Fruit fly (Drosophila melanogaster): ENCODE results near the gene tal-1A.
A peak's percentile ranks its signal among the peaks of the same experiment; 100 is the strongest.

tal-1A gene

dm6 chr3R:13845250-13845699, 32.4 kb downstream of the tal-1A start:
- peak; percentile 69 for TF ChIP-seq Pif1A (GFP tag; optimal IDR thresholded peaks at IDR 0.05)
- TF ChIP-seq CG14655 (GFP tag; optimal IDR thresholded peaks at IDR 0.05), result peak; percentile 77
- peak; percentile 88 for TF ChIP-seq CG32121 (GFP tag; IDR thresholded peaks at IDR 0.05)
- peak; percentile 66 for TF ChIP-seq CG8301 (tag; optimal IDR thresholded peaks at IDR 0.05)
- peak; percentile 91 for TF ChIP-seq CG4496 (GFP tag; IDR thresholded peaks at IDR 0.05)
- peak; percentile 81 for TF ChIP-seq CG17806 (tag; optimal IDR thresholded peaks at IDR 0.05)
- peak; percentile 50 for TF ChIP-seq D1 (tag; optimal IDR thresholded peaks at IDR 0.05)
- TF ChIP-seq gl (tag; optimal IDR thresholded peaks at IDR 0.05), result peak; percentile 80
- peak; percentile 89 for TF ChIP-seq CG13204 (GFP tag; optimal IDR thresholded peaks at IDR 0.05)
- peak; percentile 92 for TF ChIP-seq CG15710 (tag; optimal IDR thresholded peaks at IDR 0.05)
- peak; percentile 90 for TF ChIP-seq CG34367 (tag; optimal IDR thresholded peaks at IDR 0.05)
- peak; percentile 87 for TF ChIP-seq Ets98B (GFP tag; IDR thresholded peaks at IDR 0.05)
- TF ChIP-seq fd96Ca (GFP tag; IDR thresholded peaks at IDR 0.05), result peak; percentile 89
- TF ChIP-seq CG8159 (tag; optimal IDR thresholded peaks at IDR 0.05), result peak; percentile 87
- TF ChIP-seq rn (GFP tag; IDR thresholded peaks at IDR 0.05), result peak; percentile 74
- peak; percentile 55 for TF ChIP-seq EcR (GFP tag; optimal IDR thresholded peaks at IDR 0.05)
- peak; percentile 90 for TF ChIP-seq CG9948 (tag; optimal IDR thresholded peaks at IDR 0.05)
- no peak for TF ChIP-seq CG10348 (GFP tag; IDR thresholded peaks at IDR 0.05)
- TF ChIP-seq Pif1B (GFP tag; optimal IDR thresholded peaks at IDR 0.05), result peak; percentile 85
- peak; percentile 83 for TF ChIP-seq CG12605 (GFP tag; IDR thresholded peaks at IDR 0.05)
- peak; percentile 76 for TF ChIP-seq Snoo (tag; optimal IDR thresholded peaks at IDR 0.05)

DNA sequence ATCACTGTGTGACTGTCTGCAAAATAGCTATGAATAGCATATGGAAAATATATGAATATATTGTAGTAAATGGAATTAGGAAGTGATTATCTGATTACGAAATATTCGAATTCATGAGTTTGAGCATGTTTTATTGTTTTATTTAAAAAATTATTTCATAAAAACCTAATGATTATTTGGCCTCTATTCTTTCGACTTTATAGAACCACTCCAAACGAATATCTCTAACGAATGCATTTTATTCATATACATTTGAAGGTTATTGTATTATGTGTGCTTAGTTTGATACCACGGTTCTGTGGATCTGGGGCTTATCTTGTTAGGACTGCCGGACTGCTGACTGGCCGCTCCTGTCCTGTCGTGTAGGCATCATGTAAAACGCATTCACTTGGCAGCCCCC, 33.0 kb downstream of the tal-1A start:
- TF ChIP-seq Pif1B (GFP tag; optimal IDR thresholded peaks at IDR 0.05) (peak; percentile 22), rn (GFP tag; IDR thresholded peaks at IDR 0.05) (no peak), CG13204 (GFP tag; optimal IDR thresholded peaks at IDR 0.05) (no peak), D1 (tag; optimal IDR thresholded peaks at IDR 0.05) (peak; percentile 38), CG8159 (tag; optimal IDR thresholded peaks at IDR 0.05) (peak; percentile 74), CG8301 (tag; optimal IDR thresholded peaks at IDR 0.05) (peak; percentile 52), CG9948 (tag; optimal IDR thresholded peaks at IDR 0.05) (peak; percentile 77), Snoo (tag; optimal IDR thresholded peaks at IDR 0.05) (peak; percentile 36), CG15710 (tag; optimal IDR thresholded peaks at IDR 0.05) (peak; percentile 69), CG14655 (GFP tag; optimal IDR thresholded peaks at IDR 0.05) (peak; percentile 73), CG17806 (tag; optimal IDR thresholded peaks at IDR 0.05) (peak; percentile 56), CG12605 (GFP tag; IDR thresholded peaks at IDR 0.05) (no peak), CG32121 (GFP tag; IDR thresholded peaks at IDR 0.05) (no peak), CG34367 (tag; optimal IDR thresholded peaks at IDR 0.05) (peak; percentile 64), fd96Ca (GFP tag; IDR thresholded peaks at IDR 0.05) (no peak)

DNA sequence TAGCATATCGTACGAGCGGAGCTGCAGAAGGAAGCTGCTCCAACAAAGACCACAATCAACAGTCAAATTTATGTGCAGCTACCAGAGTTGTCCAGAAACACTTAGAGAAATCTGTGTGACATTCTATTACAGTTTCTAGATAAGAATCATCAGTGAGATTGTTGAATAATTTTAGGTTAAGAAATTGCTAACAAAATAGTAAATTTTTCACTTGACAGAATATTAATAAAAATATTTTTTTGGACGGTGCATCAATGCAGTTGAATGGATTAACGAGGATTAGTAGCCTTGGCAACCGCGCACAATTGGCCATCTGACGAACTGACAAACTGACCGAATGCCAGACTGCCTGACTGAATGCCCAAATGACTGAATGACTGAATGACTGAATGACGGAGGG, 34.4 kb downstream of the tal-1A start:
- TF ChIP-seq gl (tag; optimal IDR thresholded peaks at IDR 0.05), result no peak
- TF ChIP-seq Pif1A (GFP tag; optimal IDR thresholded peaks at IDR 0.05), result peak; percentile 27
- TF ChIP-seq D1 (tag; optimal IDR thresholded peaks at IDR 0.05), result no peak
- no peak for TF ChIP-seq Pif1B (GFP tag; optimal IDR thresholded peaks at IDR 0.05)
- TF ChIP-seq CG17806 (tag; optimal IDR thresholded peaks at IDR 0.05), result peak; percentile 27
- TF ChIP-seq CG10348 (GFP tag; IDR thresholded peaks at IDR 0.05), result no peak
- no peak for TF ChIP-seq EcR (GFP tag; optimal IDR thresholded peaks at IDR 0.05)
- no peak for TF ChIP-seq CG32121 (GFP tag; IDR thresholded peaks at IDR 0.05)
- TF ChIP-seq Ets98B (GFP tag; IDR thresholded peaks at IDR 0.05), result 0 out of 2 replicates have a peak, but pooled peaks have one; percentile 26
- no peak for TF ChIP-seq CG4496 (GFP tag; IDR thresholded peaks at IDR 0.05)
- TF ChIP-seq fd96Ca (GFP tag; IDR thresholded peaks at IDR 0.05), result no peak
- TF ChIP-seq CG14655 (GFP tag; optimal IDR thresholded peaks at IDR 0.05), result peak; percentile 55
- no peak for TF ChIP-seq CG34367 (tag; optimal IDR thresholded peaks at IDR 0.05)
- TF ChIP-seq CG9948 (tag; optimal IDR thresholded peaks at IDR 0.05), result no peak
- TF ChIP-seq rn (GFP tag; IDR thresholded peaks at IDR 0.05), result no peak
- no peak for TF ChIP-seq CG12605 (GFP tag; IDR thresholded peaks at IDR 0.05)
- no peak for TF ChIP-seq Snoo (tag; optimal IDR thresholded peaks at IDR 0.05)
- TF ChIP-seq CG15710 (tag; optimal IDR thresholded peaks at IDR 0.05), result no peak
- TF ChIP-seq CG13204 (GFP tag; optimal IDR thresholded peaks at IDR 0.05), result no peak
- peak; percentile 41 for TF ChIP-seq CG8301 (tag; optimal IDR thresholded peaks at IDR 0.05)
- TF ChIP-seq CG8159 (tag; optimal IDR thresholded peaks at IDR 0.05), result no peak

DNA sequence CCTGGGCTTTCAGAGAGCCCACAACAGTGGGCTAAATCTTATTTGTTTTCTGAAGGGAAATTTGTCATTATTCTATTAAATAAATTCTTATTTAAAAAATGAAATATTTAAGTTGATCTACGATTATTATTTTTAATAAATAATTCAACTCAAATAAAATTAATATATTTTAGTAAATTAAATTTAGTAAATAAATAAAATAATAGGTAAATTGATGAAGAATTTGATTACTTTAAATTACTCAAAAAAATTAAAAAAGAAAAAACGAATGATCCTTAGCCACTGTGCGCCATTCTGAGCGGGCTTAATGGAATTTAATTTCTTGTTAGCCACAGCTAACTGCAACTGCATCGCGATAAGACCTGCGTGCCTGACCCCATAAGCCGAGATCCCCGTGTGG, 35.4 kb downstream of the tal-1A start:
- TF ChIP-seq CG12605 (GFP tag; IDR thresholded peaks at IDR 0.05) (no peak), Pif1A (GFP tag; optimal IDR thresholded peaks at IDR 0.05) (no peak), D1 (tag; optimal IDR thresholded peaks at IDR 0.05) (peak; percentile 22), CG8159 (tag; optimal IDR thresholded peaks at IDR 0.05) (peak; percentile 53), CG10348 (GFP tag; IDR thresholded peaks at IDR 0.05) (no peak), CG8301 (tag; optimal IDR thresholded peaks at IDR 0.05) (no peak), CG34367 (tag; optimal IDR thresholded peaks at IDR 0.05) (peak; percentile 17), CG17806 (tag; optimal IDR thresholded peaks at IDR 0.05) (peak; percentile 50), rn (GFP tag; IDR thresholded peaks at IDR 0.05) (no peak), EcR (GFP tag; optimal IDR thresholded peaks at IDR 0.05) (no peak), CG15710 (tag; optimal IDR thresholded peaks at IDR 0.05) (peak; percentile 59), fd96Ca (GFP tag; IDR thresholded peaks at IDR 0.05) (no peak), CG32121 (GFP tag; IDR thresholded peaks at IDR 0.05) (no peak), CG13204 (GFP tag; optimal IDR thresholded peaks at IDR 0.05) (no peak), CG9948 (tag; optimal IDR thresholded peaks at IDR 0.05) (peak; percentile 67), CG14655 (GFP tag; optimal IDR thresholded peaks at IDR 0.05) (peak; percentile 66), gl (tag; optimal IDR thresholded peaks at IDR 0.05) (no peak), CG4496 (GFP tag; IDR thresholded peaks at IDR 0.05) (no peak), Pif1B (GFP tag; optimal IDR thresholded peaks at IDR 0.05) (no peak), Snoo (tag; optimal IDR thresholded peaks at IDR 0.05) (no peak), Ets98B (GFP tag; IDR thresholded peaks at IDR 0.05) (no peak)

- TF ChIP-seq CG4496 (GFP tag; IDR thresholded peaks at IDR 0.05) (no peak), CG12605 (GFP tag; IDR thresholded peaks at IDR 0.05) (peak; percentile 33; the same call in 1 of the 2 replicates), Pif1B (GFP tag; optimal IDR thresholded peaks at IDR 0.05) (peak; percentile 65), CG15710 (tag; optimal IDR thresholded peaks at IDR 0.05) (peak; percentile 75), CG13204 (GFP tag; optimal IDR thresholded peaks at IDR 0.05) (peak; percentile 22), CG10348 (GFP tag; IDR thresholded peaks at IDR 0.05) (no peak), CG34367 (tag; optimal IDR thresholded peaks at IDR 0.05) (peak; percentile 73), CG8159 (tag; optimal IDR thresholded peaks at IDR 0.05) (peak; percentile 80), CG8301 (tag; optimal IDR thresholded peaks at IDR 0.05) (peak; percentile 48), CG14655 (GFP tag; optimal IDR thresholded peaks at IDR 0.05) (peak; percentile 63), Pif1A (GFP tag; optimal IDR thresholded peaks at IDR 0.05) (peak; percentile 38), gl (tag; optimal IDR thresholded peaks at IDR 0.05) (peak; percentile 34), CG32121 (GFP tag; IDR thresholded peaks at IDR 0.05) (no peak), D1 (tag; optimal IDR thresholded peaks at IDR 0.05) (peak; percentile 53), fd96Ca (GFP tag; IDR thresholded peaks at IDR 0.05) (no peak), CG17806 (tag; optimal IDR thresholded peaks at IDR 0.05) (peak; percentile 82), Ets98B (GFP tag; IDR thresholded peaks at IDR 0.05) (no peak), EcR (GFP tag; optimal IDR thresholded peaks at IDR 0.05) (no peak), CG9948 (tag; optimal IDR thresholded peaks at IDR 0.05) (peak; percentile 76), Snoo (tag; optimal IDR thresholded peaks at IDR 0.05) (peak; percentile 64), rn (GFP tag; IDR thresholded peaks at IDR 0.05) (no peak)
These were observed 36.4 kb downstream of the tal-1A start for dm6 chr3R:13849327-13849726.

All from whole organism, pupa.